Fruit fly (Drosophila melanogaster): ENCODE results near the gene Fad2.

DNA sequence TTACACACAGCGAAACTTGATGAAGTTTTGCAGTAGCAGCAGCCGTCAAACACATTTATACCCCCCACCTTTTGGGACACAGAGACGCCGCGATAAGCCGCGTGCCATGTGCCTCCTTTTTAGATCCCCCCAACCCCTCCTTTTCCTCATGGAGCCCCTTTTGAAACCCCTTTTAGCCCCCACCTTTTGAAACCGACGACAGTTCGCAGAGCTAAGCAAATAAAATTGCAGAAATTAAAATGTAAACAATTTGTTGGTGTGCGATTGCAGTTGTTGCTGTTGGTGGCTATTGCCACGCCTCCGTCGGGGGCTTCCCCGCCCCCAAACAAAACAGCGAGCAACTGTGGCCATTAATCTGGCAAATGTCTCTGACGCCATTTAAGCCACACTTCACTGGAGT, 34.0 kb upstream of the Fad2 start:
- TF ChIP-seq h (GFP tag; optimal IDR thresholded peaks at IDR 0.05) (no peak), N (GFP tag; optimal IDR thresholded peaks at IDR 0.05) (no peak), sv (GFP tag; optimal IDR thresholded peaks at IDR 0.05) (no peak), lola (GFP tag; optimal IDR thresholded peaks at IDR 0.05) (no peak), usp (GFP tag; optimal IDR thresholded peaks at IDR 0.05) (no peak), tai (GFP tag; optimal IDR thresholded peaks at IDR 0.05) (no peak), HLH106 (tag; optimal IDR thresholded peaks at IDR 0.05) (no peak), GATAd (GFP tag; optimal IDR thresholded peaks at IDR 0.05) (no peak), foxo (GFP tag; optimal IDR thresholded peaks at IDR 0.05) (no peak), Hr83 (GFP tag; optimal IDR thresholded peaks at IDR 0.05; ENCODE audit: poor library complexity, severe bottlenecking) (no peak), Hr78 (GFP tag; optimal IDR thresholded peaks at IDR 0.05) (no peak), Dfd (GFP tag; optimal IDR thresholded peaks at IDR 0.05) (no peak), jim (GFP tag; optimal IDR thresholded peaks at IDR 0.05) (no peak), pan (optimal IDR thresholded peaks at IDR 0.05) (no peak)

Measured in whole organism, wandering third instar larva.